Fruit fly (Drosophila melanogaster): ENCODE data around the gene Ugt301D1.

Ugt301D1 gene

dm6 chr2L:18484382-18485050 is 24.8 kb upstream of the Ugt301D1 start, which contains the start of gene CG10283 (continued):
- TF ChIP-seq CG8119 (GFP tag; IDR thresholded peaks at IDR 0.05) (peak; percentile 55; the same call in 2 of the 3 replicates), CG6276 (GFP tag; optimal IDR thresholded peaks at IDR 0.05) (no peak), CG34406 (GFP tag; optimal IDR thresholded peaks at IDR 0.05) (peak; percentile 46), CG10631 (GFP tag; optimal IDR thresholded peaks at IDR 0.05) (peak; percentile 23), Eip93F (GFP tag; optimal IDR thresholded peaks at IDR 0.05) (no peak), Ets21C (GFP tag; optimal IDR thresholded peaks at IDR 0.05) (no peak), esn (GFP tag; optimal IDR thresholded peaks at IDR 0.05) (peak; percentile 22), Ets96B (tag; optimal IDR thresholded peaks at IDR 0.05) (peak; percentile 36), fd59A (GFP tag; optimal IDR thresholded peaks at IDR 0.05) (no peak), topi (GFP tag; optimal IDR thresholded peaks at IDR 0.05) (no peak), dac (GFP tag; optimal IDR thresholded peaks at IDR 0.05) (no peak), CG3032 (tag; optimal IDR thresholded peaks at IDR 0.05) (peak; percentile 33), eg (GFP tag; IDR thresholded peaks at IDR 0.05) (peak; percentile 35; the same call in 2 of the 3 replicates), Met (GFP tag; optimal IDR thresholded peaks at IDR 0.05) (no peak), CG8632 (GFP tag; optimal IDR thresholded peaks at IDR 0.05) (no peak), Hr39 (GFP tag; optimal IDR thresholded peaks at IDR 0.05) (no peak), CG8319 (GFP tag; optimal IDR thresholded peaks at IDR 0.05) (no peak), lz (GFP tag; optimal IDR thresholded peaks at IDR 0.05) (peak; percentile 15), CG11294 (GFP tag; IDR thresholded peaks at IDR 0.05) (no peak), CG11762 (GFP tag; optimal IDR thresholded peaks at IDR 0.05; ENCODE audit: insufficient read depth) (no peak), Blimp-1 (GFP tag; optimal IDR thresholded peaks at IDR 0.05) (no peak), acj6 (GFP tag; optimal IDR thresholded peaks at IDR 0.05) (no peak), Eip78C (GFP tag) (peak; percentile 68), OdsH (GFP tag; optimal IDR thresholded peaks at IDR 0.05) (no peak), CG31627 (GFP tag; optimal IDR thresholded peaks at IDR 0.05) (peak; percentile 16), vri (GFP tag; optimal IDR thresholded peaks at IDR 0.05) (peak; percentile 43), CG7368 (GFP tag; optimal IDR thresholded peaks at IDR 0.05) (no peak), Hr4 (GFP tag; optimal IDR thresholded peaks at IDR 0.05) (peak; percentile 4), CG9139 (GFP tag; optimal IDR thresholded peaks at IDR 0.05) (peak; percentile 32), CG6792 (GFP tag; optimal IDR thresholded peaks at IDR 0.05) (no peak), Sox14 (GFP tag; optimal IDR thresholded peaks at IDR 0.05) (peak; percentile 18), Gug (GFP tag; IDR thresholded peaks at IDR 0.05) (no peak), CG10669 (GFP tag; optimal IDR thresholded peaks at IDR 0.05) (no peak), CG6854 (GFP tag; optimal IDR thresholded peaks at IDR 0.05) (peak; percentile 64), CG16779 (tag; optimal IDR thresholded peaks at IDR 0.05) (no peak)

- TF ChIP-seq Hr39 (GFP tag; optimal IDR thresholded peaks at IDR 0.05) (no peak), CG1621 (tag; optimal IDR thresholded peaks at IDR 0.05) (peak; percentile 0), CG6163 (GFP tag; IDR thresholded peaks at IDR 0.05) (0 out of 3 replicates have a peak, but pooled peaks have one; percentile 33), Eip93F (GFP tag; optimal IDR thresholded peaks at IDR 0.05) (peak; percentile 17), fkh (GFP tag; optimal IDR thresholded peaks at IDR 0.05) (peak; percentile 84)
Observed at dm6 chr2L:18485211-18485610, 24.1 kb upstream of the Ugt301D1 start, which contains the start of gene grnd. TSS of gene grnd (plus strand) at chr2L:18485417.

dm6 chr2L:18486828-18487227 is 22.5 kb upstream of the Ugt301D1 start:
- no peak for TF ChIP-seq CG32006 (GFP tag; optimal IDR thresholded peaks at IDR 0.05)
- no peak for TF ChIP-seq Ets21C (GFP tag; optimal IDR thresholded peaks at IDR 0.05)
- no peak for TF ChIP-seq Sox102F (GFP tag; optimal IDR thresholded peaks at IDR 0.05)
- TF ChIP-seq CG31627 (GFP tag; optimal IDR thresholded peaks at IDR 0.05) = no peak
